Worm (Caenorhabditis elegans) whole organism, L1 larva: Measurements from ENCODE around the gene F31F4.11.

Experiments
- aha-1 ChIP-seq: fragments of 150-350 bp; optimal IDR thresholded peaks from 2 replicates; lab custom pipeline; 2014; ENCODE audit warnings: missing biosample characterization, missing genetic modification characterization
- tbx-2 ChIP-seq: sonication (generic microtip); optimal IDR thresholded peaks from 2 replicates; lab custom pipeline; 2016; ENCODE audit warnings: missing genetic modification characterization, missing compliant biosample characterization
- unc-62 ChIP-seq: fragments of 150-350 bp; optimal IDR thresholded peaks from 2 replicates; lab custom pipeline; 2014; ENCODE audit warnings: missing biosample characterization, missing genetic modification reagents, missing genetic modification characterization

ce11 chrV:676090-676489 lies 11.9 kb upstream of the F31F4.11 start:
- TF ChIP-seq aha-1 (tag; lab: Kevin White, UChicago) (no peak), unc-62 (no peak), tbx-2 (tag; lab: Kevin White, UChicago) (no peak)
